Worm (Caenorhabditis elegans): ENCODE results near the gene sec-10.

sec-10 gene

DNA sequence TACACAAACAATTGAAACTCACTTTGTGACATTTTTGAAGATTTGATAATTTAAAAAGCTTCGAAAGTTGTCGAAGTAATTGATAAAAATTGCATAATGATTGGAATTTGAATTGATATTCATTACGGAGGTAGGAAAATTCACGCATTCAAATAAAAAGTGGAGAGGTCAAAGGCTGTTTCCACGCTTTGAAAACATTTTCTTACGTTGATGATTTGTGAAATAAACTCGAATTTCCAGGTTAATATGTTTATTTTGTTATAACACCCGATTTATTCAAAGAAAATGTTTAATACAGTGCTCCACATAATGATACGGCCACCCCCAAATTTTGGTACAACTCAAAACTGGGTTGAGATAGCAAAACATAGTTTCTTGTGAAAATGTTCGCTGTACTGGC, 21.0 kb upstream of the sec-10 start, which contains the start of gene C33H5.16:
Gene C33H5.16 (minus strand): TSS at position 101 of the 400 bp plus-strand sequence.
- TF ChIP-seq ceh-82 (tag; optimal IDR thresholded peaks at IDR 0.05): no peak
- no peak for TF ChIP-seq ceh-28 (tag; optimal IDR thresholded peaks at IDR 0.05)
- no peak for TF ChIP-seq nhr-77 (tag; optimal IDR thresholded peaks at IDR 0.05)
- TF ChIP-seq R02D3.7 (tag; optimal IDR thresholded peaks at IDR 0.05): no peak
- no peak for TF ChIP-seq fos-1 (tag; optimal IDR thresholded peaks at IDR 0.05)
- no peak for TF ChIP-seq ztf-7 (tag; optimal IDR thresholded peaks at IDR 0.05)
- TF ChIP-seq ztf-11 (tag; optimal IDR thresholded peaks at IDR 0.05): no peak

ce11 chrIV:7800338-7800737, 18.0 kb upstream of the sec-10 start:
- TF ChIP-seq F49E8.2 (tag; optimal IDR thresholded peaks at IDR 0.05; ENCODE audit: borderline replicate concordance) (peak; percentile 21), dve-1 (tag; optimal IDR thresholded peaks at IDR 0.05; ENCODE audit: insufficient read depth) (no peak), ceh-20 (GFP tag; IDR thresholded peaks at IDR 0.05) (no peak), snpc-1.2 (GFP tag; IDR thresholded peaks at IDR 0.05) (peak; percentile 61), tag-97 (GFP tag; IDR thresholded peaks at IDR 0.05) (no peak)

ce11 chrIV:7796432-7797113, 14.3 kb upstream of the sec-10 start, which contains the start of gene sgo-1:
Gene sgo-1, minus strand, starts transcription at chrIV:7796482.
- no peak for TF ChIP-seq daf-8 (GFP tag; IDR thresholded peaks at IDR 0.05)
- no peak for TF ChIP-seq nhr-102 (tag; optimal IDR thresholded peaks at IDR 0.05)
- peak; percentile 91 for TF ChIP-seq F49E8.2 (tag; optimal IDR thresholded peaks at IDR 0.05; ENCODE audit: borderline replicate concordance)
- TF ChIP-seq unc-39 (tag; optimal IDR thresholded peaks at IDR 0.05): no peak
- TF ChIP-seq daf-16 (GFP tag; optimal IDR thresholded peaks at IDR 0.05): no peak
- no peak for TF ChIP-seq daf-16 (tag; optimal IDR thresholded peaks at IDR 0.05)
- no peak for TF ChIP-seq nhr-10 (tag; optimal IDR thresholded peaks at IDR 0.05)
- TF ChIP-seq snpc-1.2 (GFP tag; IDR thresholded peaks at IDR 0.05): peak; percentile 87
- no peak for TF ChIP-seq mep-1 (tag; optimal IDR thresholded peaks at IDR 0.05)
- TF ChIP-seq zfp-3 (GFP tag; conservative IDR thresholded peaks at IDR 0.05): no peak
- no peak for TF ChIP-seq zag-1 (tag; optimal IDR thresholded peaks at IDR 0.05)
- no peak for TF ChIP-seq nhr-42 (GFP tag; IDR thresholded peaks at IDR 0.05)
- no peak for TF ChIP-seq ama-1 (optimal IDR thresholded peaks at IDR 0.05)
- peak; percentile 87 for TF ChIP-seq Y48G9A.11 (GFP tag; IDR thresholded peaks at IDR 0.05)
- no peak for TF ChIP-seq php-3 (GFP tag; IDR thresholded peaks at IDR 0.05)
- TF ChIP-seq arid-1 (GFP tag; conservative IDR thresholded peaks at IDR 0.05): 0 out of 2 replicates have a peak, but pooled peaks have one; percentile 51
- peak; percentile 83 for TF ChIP-seq unc-130 (GFP tag; optimal IDR thresholded peaks at IDR 0.05)
- no peak for TF ChIP-seq skn-1 (tag; optimal IDR thresholded peaks at IDR 0.05)
- TF ChIP-seq dmd-6 (GFP tag; IDR thresholded peaks at IDR 0.05): no peak
- TF ChIP-seq dve-1 (tag; optimal IDR thresholded peaks at IDR 0.05; ENCODE audit: insufficient read depth): no peak
- TF ChIP-seq lin-38 (GFP tag; IDR thresholded peaks at IDR 0.05): peak; percentile 85
- TF ChIP-seq nhr-28 (tag; optimal IDR thresholded peaks at IDR 0.05): no peak

DNA sequence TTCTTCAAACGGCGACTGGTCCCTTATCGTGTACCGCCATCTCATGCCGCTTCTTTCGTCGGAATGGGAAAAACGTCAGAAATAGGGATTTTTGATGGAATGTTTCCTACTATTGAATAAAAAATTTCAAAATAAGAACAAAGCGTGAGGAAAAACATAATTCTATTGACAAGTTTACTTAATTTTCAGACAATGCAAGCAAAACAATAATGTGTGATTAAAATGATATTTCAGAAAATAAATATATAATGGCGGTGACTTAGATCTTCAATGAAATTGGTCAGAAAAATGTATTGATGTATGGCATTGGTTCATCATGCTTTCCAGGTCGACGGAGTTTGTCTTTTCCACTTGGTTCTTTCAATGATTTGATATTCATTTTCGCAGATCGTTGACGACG, 12.4 kb upstream of the sec-10 start, which contains the start of gene ntp-1:
Gene ntp-1 (minus strand): TSS at position 101 of the 400 bp plus-strand sequence.
- TF ChIP-seq Y105C5A.15 (GFP tag; IDR thresholded peaks at IDR 0.05): no peak
- no peak for TF ChIP-seq lsy-2 (tag; optimal IDR thresholded peaks at IDR 0.05)
- no peak for TF ChIP-seq mxl-2 (GFP tag; conservative IDR thresholded peaks at IDR 0.05)
- TF ChIP-seq egl-43 (GFP tag; IDR thresholded peaks at IDR 0.05): no peak
- no peak for TF ChIP-seq ztf-11 (tag; optimal IDR thresholded peaks at IDR 0.05)
